Worm (Caenorhabditis elegans): ENCODE measurements around the gene B0286.1.

Gene B0286.1

ce11 chrII:4370842-4371241 lies 7.5 kb upstream of the B0286.1 start:
- no peak for TF ChIP-seq T23F11.4 (GFP tag; optimal IDR thresholded peaks at IDR 0.05)
- no peak for TF ChIP-seq unc-55 (GFP tag; optimal IDR thresholded peaks at IDR 0.05)
- no peak for TF ChIP-seq mec-3 (tag; optimal IDR thresholded peaks at IDR 0.05; ENCODE audit: borderline replicate concordance)
- no peak for TF ChIP-seq C38D4.7 (GFP tag; optimal IDR thresholded peaks at IDR 0.05)
- no peak for TF ChIP-seq ceh-22 (tag; optimal IDR thresholded peaks at IDR 0.05)
- no peak for TF ChIP-seq fkh-10 (GFP tag; optimal IDR thresholded peaks at IDR 0.05)
- TF ChIP-seq fax-1 (tag; optimal IDR thresholded peaks at IDR 0.05) = no peak
- TF ChIP-seq pat-9 (tag; optimal IDR thresholded peaks at IDR 0.05) = no peak
- no peak for TF ChIP-seq unc-42 (tag; optimal IDR thresholded peaks at IDR 0.05)
- TF ChIP-seq hlh-8 (tag; optimal IDR thresholded peaks at IDR 0.05) = no peak
- TF ChIP-seq ceh-45 (GFP tag; IDR thresholded peaks at IDR 0.05) = no peak
- TF ChIP-seq F13H6.1 (tag; optimal IDR thresholded peaks at IDR 0.05) = no peak
- TF ChIP-seq hlh-13 (GFP tag; optimal IDR thresholded peaks at IDR 0.05) = no peak
- TF ChIP-seq eyg-1 (tag; optimal IDR thresholded peaks at IDR 0.05) = no peak
- TF ChIP-seq gmeb-2 (tag; optimal IDR thresholded peaks at IDR 0.05) = no peak
- TF ChIP-seq ama-1 (optimal IDR thresholded peaks at IDR 0.05) = no peak
- no peak for TF ChIP-seq sox-2 (GFP tag; IDR thresholded peaks at IDR 0.05)
- TF ChIP-seq ceh-19 (GFP tag; optimal IDR thresholded peaks at IDR 0.05) = no peak
- no peak for TF ChIP-seq ceh-14 (tag; optimal IDR thresholded peaks at IDR 0.05)
- TF ChIP-seq pqm-1 (tag; optimal IDR thresholded peaks at IDR 0.05) = no peak

- TF ChIP-seq elt-2 (tag; optimal IDR thresholded peaks at IDR 0.05) (peak; percentile 74), nhr-232 (tag; optimal IDR thresholded peaks at IDR 0.05) (no peak)
Measured at ce11 chrII:4372406-4372805, 5.9 kb upstream of the B0286.1 start, which contains the start of gene paic-1. Gene paic-1 (minus strand): TSS chrII:4372525.

ce11 chrII:4372867-4373397 lies 5.4 kb upstream of the B0286.1 start:
- peak; percentile 48 for TF ChIP-seq fkh-6 (tag; optimal IDR thresholded peaks at IDR 0.05)
- TF ChIP-seq K09A11.1 (tag; optimal IDR thresholded peaks at IDR 0.05; ENCODE audit: insufficient read depth) = no peak
- TF ChIP-seq unc-3 (GFP tag; conservative IDR thresholded peaks at IDR 0.05) = no peak
- TF ChIP-seq unc-3 (tag; optimal IDR thresholded peaks at IDR 0.05) = no peak

ce11 chrII:4374885-4375284 lies 3.4 kb upstream of the B0286.1 start:
- TF ChIP-seq unc-42 (tag; optimal IDR thresholded peaks at IDR 0.05) = no peak
- TF ChIP-seq elt-4 (tag; optimal IDR thresholded peaks at IDR 0.05) = no peak
- TF ChIP-seq nhr-11 (tag; optimal IDR thresholded peaks at IDR 0.05) = no peak
- TF ChIP-seq ceh-9 (tag; optimal IDR thresholded peaks at IDR 0.05) = no peak
- no peak for TF ChIP-seq ceh-18 (tag; optimal IDR thresholded peaks at IDR 0.05)
- no peak for TF ChIP-seq pag-3 (tag; optimal IDR thresholded peaks at IDR 0.05; ENCODE audit: borderline replicate concordance)
- TF ChIP-seq C08G9.2 (tag; optimal IDR thresholded peaks at IDR 0.05) = no peak
- TF ChIP-seq pha-2 (tag; optimal IDR thresholded peaks at IDR 0.05) = no peak
- TF ChIP-seq lim-6 (tag; optimal IDR thresholded peaks at IDR 0.05) = no peak

ce11 chrII:4376295-4377172 lies 1.8 kb upstream of the B0286.1 start, which contains the start of gene ntl-2:
Gene ntl-2 (minus strand): TSS chrII:4376465.
- TF ChIP-seq ceh-18 (tag; optimal IDR thresholded peaks at IDR 0.05) (peak; percentile 90), tbx-7 (tag; optimal IDR thresholded peaks at IDR 0.05) (no peak), unc-42 (tag; optimal IDR thresholded peaks at IDR 0.05) (peak; percentile 0), hlh-15 (tag; optimal IDR thresholded peaks at IDR 0.05) (no peak), sox-2 (GFP tag; IDR thresholded peaks at IDR 0.05) (peak; percentile 54; the same call in 1 of the 2 replicates), hlh-13 (GFP tag; optimal IDR thresholded peaks at IDR 0.05) (peak; percentile 52), C38D4.7 (GFP tag; optimal IDR thresholded peaks at IDR 0.05) (peak; percentile 57), fax-1 (tag; optimal IDR thresholded peaks at IDR 0.05) (peak; percentile 3), ceh-30 (tag; optimal IDR thresholded peaks at IDR 0.05) (peak; percentile 66), unc-55 (GFP tag; optimal IDR thresholded peaks at IDR 0.05) (peak; percentile 87), dmd-4 (tag; optimal IDR thresholded peaks at IDR 0.05; ENCODE audit: borderline replicate concordance) (no peak), T23F11.4 (GFP tag; optimal IDR thresholded peaks at IDR 0.05) (peak; percentile 86), pros-1 (tag; optimal IDR thresholded peaks at IDR 0.05) (peak; percentile 89), zip-5 (tag; optimal IDR thresholded peaks at IDR 0.05) (no peak), dve-1 (tag; optimal IDR thresholded peaks at IDR 0.05) (peak; percentile 85), lin-11 (tag; optimal IDR thresholded peaks at IDR 0.05) (peak; percentile 41), tbx-2 (tag; optimal IDR thresholded peaks at IDR 0.05) (peak; percentile 88), pha-4 (tag; optimal IDR thresholded peaks at IDR 0.05) (no peak)
